Worm (Caenorhabditis elegans) whole organism, L1 larva: ENCODE results near the gene madf-5.

ENCODE experiments used
- C16A3.4 ChIP-seq: fragments of 150-350 bp; optimal IDR thresholded peaks from 2 replicates; lab custom pipeline; 2014; ENCODE audit warnings: missing biosample characterization, missing genetic modification characterization
- C34B4.2 ChIP-seq: sonication (generic microtip); optimal IDR thresholded peaks from 2 replicates; lab custom pipeline; 2017; ENCODE audit warnings: mild to moderate bottlenecking, missing genetic modification characterization, missing compliant biosample characterization
- aly-2 ChIP-seq: fragments of 150-350 bp; optimal IDR thresholded peaks from 2 replicates; lab custom pipeline; 2014; ENCODE audit warnings: missing biosample characterization, missing genetic modification characterization
- ama-1 ChIP-seq: fragments of 150-350 bp; optimal IDR thresholded peaks from 2 replicates; lab custom pipeline; 2014
- blmp-1 ChIP-seq: fragments of 150-350 bp; optimal IDR thresholded peaks from 2 replicates; lab custom pipeline; 2014; ENCODE audit warnings: missing biosample characterization, missing genetic modification characterization
- ceh-82 ChIP-seq, 3 experiments: fragments of 150-350 bp in 1 of 3; sonication (generic microtip) in 2 of 3; optimal IDR thresholded peaks; 2 replicates each; lab custom pipeline; 2014 to 2017; ENCODE audit warnings: missing biosample characterization in 3 of 3, missing genetic modification characterization in 3 of 3
- efl-1 ChIP-seq, 4 experiments: fragments of 150-350 bp; optimal IDR thresholded peaks in 3 of 4; peaks in 1 of 4; 1 replicate in 1 of 4; 2 replicates in 3 of 4; lab custom pipeline; 2014; ENCODE audit warnings: missing biosample characterization in 2 of 4, missing genetic modification characterization in 2 of 4, missing genetic modification reagents in 2 of 4
- elt-3 ChIP-seq, 6 experiments: fragments of 150-350 bp in 1 of 6; sonication (generic microtip); optimal IDR thresholded peaks; 2 replicates each; lab custom pipeline; 2017 to 2018; ENCODE audit warnings: missing biosample characterization in 6 of 6, missing genetic modification characterization in 6 of 6, inconsistent platforms in 1 of 6
- fos-1 ChIP-seq: fragments of 150-350 bp; optimal IDR thresholded peaks from 2 replicates; lab custom pipeline; 2014; ENCODE audit warnings: missing biosample characterization, missing genetic modification characterization
- hlh-17 ChIP-seq: fragments of 200-800 bp; sonication (Bioruptor generic); optimal IDR thresholded peaks from 2 replicates; lab custom pipeline; 2018; ENCODE audit warnings: missing genetic modification characterization, mild to moderate bottlenecking, missing compliant biosample characterization, moderate library complexity, borderline replicate concordance
- lin-13 ChIP-seq: fragments of 150-350 bp; optimal IDR thresholded peaks from 2 replicates; lab custom pipeline; 2014; ENCODE audit warnings: missing biosample characterization, missing genetic modification reagents, missing genetic modification characterization
- mab-9 ChIP-seq: fragments of 200-800 bp; sonication (Bioruptor generic); IDR thresholded peaks from 2 replicates; pipeline ENCODE4 v1.3.6; 2022; ENCODE audit warnings: missing genetic modification reagents, missing genetic modification characterization, missing compliant biosample characterization
- mdl-1 ChIP-seq, 2 experiments: fragments of 150-350 bp; optimal IDR thresholded peaks; 2 replicates each; lab custom pipeline; 2014 to 2017; ENCODE audit warnings: missing biosample characterization in 2 of 2, missing genetic modification characterization in 2 of 2, inconsistent platforms in 1 of 2
- mef-2 ChIP-seq: fragments of 150-350 bp; optimal IDR thresholded peaks from 2 replicates; lab custom pipeline; 2014; ENCODE audit warnings: missing biosample characterization, missing genetic modification characterization
- nhr-11 ChIP-seq: fragments of 150-350 bp; optimal IDR thresholded peaks from 2 replicates; lab custom pipeline; 2014; ENCODE audit warnings: missing biosample characterization, missing genetic modification characterization
- nhr-12 ChIP-seq: sonication (generic microtip); optimal IDR thresholded peaks from 2 replicates; lab custom pipeline; 2017; ENCODE audit warnings: missing biosample characterization, missing genetic modification characterization
- nhr-20 ChIP-seq: sonication (generic microtip); optimal IDR thresholded peaks from 2 replicates; lab custom pipeline; 2016; ENCODE audit warnings: mild to moderate bottlenecking, missing genetic modification characterization, missing compliant biosample characterization
- nhr-28 ChIP-seq: fragments of 150-350 bp; optimal IDR thresholded peaks from 2 replicates; lab custom pipeline; 2014; ENCODE audit warnings: missing biosample characterization, missing genetic modification characterization
- nhr-77 ChIP-seq: fragments of 150-350 bp; optimal IDR thresholded peaks from 2 replicates; lab custom pipeline; 2014; ENCODE audit warnings: missing biosample characterization, missing genetic modification characterization
- nhr-84 ChIP-seq: sonication (generic microtip); optimal IDR thresholded peaks from 2 replicates; lab custom pipeline; 2017; ENCODE audit warnings: missing biosample characterization, missing genetic modification characterization
- nhr-85 ChIP-seq: sonication (generic microtip); peaks from one replicate; lab custom pipeline; 2016; ENCODE audit warnings: missing genetic modification characterization, inconsistent platforms, missing compliant biosample characterization
- pag-3 ChIP-seq: sonication (generic microtip); optimal IDR thresholded peaks from 2 replicates; lab custom pipeline; 2017; ENCODE audit warnings: missing genetic modification characterization, mild to moderate bottlenecking, missing compliant biosample characterization, antibody characterized with exemption, borderline replicate concordance; ENCODE audit not compliant: insufficient read depth
- rnt-1 ChIP-seq: sonication (generic microtip); optimal IDR thresholded peaks from 2 replicates; lab custom pipeline; 2016; ENCODE audit warnings: mild to moderate bottlenecking, missing genetic modification characterization, moderate library complexity, missing compliant biosample characterization
- skn-1 ChIP-seq: fragments of 150-350 bp; optimal IDR thresholded peaks from 2 replicates; lab custom pipeline; 2014; ENCODE audit warnings: missing biosample characterization, missing genetic modification characterization
- snu-23 ChIP-seq: sonication (generic microtip); optimal IDR thresholded peaks from 2 replicates; lab custom pipeline; 2016; ENCODE audit warnings: missing genetic modification characterization, missing compliant biosample characterization
- sptf-1 ChIP-seq: fragments of 150-350 bp; optimal IDR thresholded peaks from 2 replicates; lab custom pipeline; 2014; ENCODE audit warnings: missing biosample characterization, missing genetic modification characterization
- unc-30 ChIP-seq: sonication (generic microtip); optimal IDR thresholded peaks from 2 replicates; lab custom pipeline; 2017; ENCODE audit warnings: missing biosample characterization, missing genetic modification characterization
- unc-62 ChIP-seq: fragments of 150-350 bp; optimal IDR thresholded peaks from 2 replicates; lab custom pipeline; 2014; ENCODE audit warnings: missing biosample characterization, missing genetic modification reagents, missing genetic modification characterization
- unc-86 ChIP-seq: sonication (generic microtip); optimal IDR thresholded peaks from 2 replicates; lab custom pipeline; 2016; ENCODE audit warnings: missing genetic modification characterization, missing compliant biosample characterization
- xbp-1 ChIP-seq: sonication (generic microtip); optimal IDR thresholded peaks from 2 replicates; lab custom pipeline; 2016; ENCODE audit warnings: missing genetic modification characterization, missing compliant biosample characterization
- zag-1 ChIP-seq: fragments of 150-350 bp; optimal IDR thresholded peaks from 2 replicates; lab custom pipeline; 2014; ENCODE audit warnings: missing biosample characterization, missing genetic modification characterization
- ztf-11 ChIP-seq, 2 experiments: sonication (generic microtip); optimal IDR thresholded peaks; 2 replicates each; lab custom pipeline; 2016 to 2017; ENCODE audit warnings: missing genetic modification characterization in 2 of 2, missing biosample characterization in 1 of 2, missing compliant biosample characterization in 1 of 2
- ztf-4 ChIP-seq: fragments of 150-350 bp; optimal IDR thresholded peaks from 2 replicates; lab custom pipeline; 2014; ENCODE audit warnings: missing biosample characterization, missing genetic modification characterization

Gene madf-5

ce11 chrII:14616927-14617326 is 43.5 kb downstream of the madf-5 start (continued):
- TF ChIP-seq zag-1 (tag; lab: Kevin White, UChicago) (no peak), unc-30 (tag; lab: Kevin White, UChicago) (no peak)
- TF ChIP-seq, all 84 proteins: peak for 10

- TF ChIP-seq nhr-28 (tag; lab: Kevin White, UChicago) (no peak), mef-2 (tag; lab: Kevin White, UChicago) (no peak), nhr-77 (tag; lab: Kevin White, UChicago) (no peak)
- TF ChIP-seq, all 84 proteins: peak for 0
These were observed 44.7 kb downstream of the madf-5 start for ce11 chrII:14618158-14618557.

ce11 chrII:14618764-14619163 is 45.3 kb downstream of the madf-5 start:
- TF ChIP-seq unc-86 (tag; lab: Kevin White, UChicago): no peak
- no peak for TF ChIP-seq nhr-84
- no peak for TF ChIP-seq ztf-4 (tag; lab: Kevin White, UChicago)
- TF ChIP-seq nhr-20 (tag; lab: Kevin White, UChicago): no peak
- no peak for TF ChIP-seq sptf-1 (tag; lab: Kevin White, UChicago)
- TF ChIP-seq ceh-82 (tag; optimal IDR thresholded peaks at IDR 0.05; lab: Kevin White, UChicago): no peak
- TF ChIP-seq nhr-28 (tag; lab: Kevin White, UChicago): no peak
- TF ChIP-seq mdl-1 (tag; optimal IDR thresholded peaks at IDR 0.05; lab: Kevin White, UChicago): no peak
- TF ChIP-seq efl-1 (optimal IDR thresholded peaks at IDR 0.05; lab: Kevin White, UChicago): no peak
- TF ChIP-seq efl-1 (GFP tag; optimal IDR thresholded peaks at IDR 0.05 in 1 of 2; lab: Kevin White, UChicago): no peak
- no peak for TF ChIP-seq nhr-11 (tag; lab: Kevin White, UChicago)
- TF ChIP-seq hlh-17 (GFP tag; lab: Kevin White, UChicago): no peak
- TF ChIP-seq mab-9 (GFP tag; lab: Robert Waterston, UW): 0 out of 2 replicates have a peak, but pooled peaks have one; percentile 32
- peak; percentile 11 for TF ChIP-seq blmp-1 (tag; lab: Kevin White, UChicago)
- TF ChIP-seq snu-23: no peak
- no peak for TF ChIP-seq nhr-77 (tag; lab: Kevin White, UChicago)
- no peak for TF ChIP-seq rnt-1 (tag; lab: Kevin White, UChicago)
- no peak for TF ChIP-seq mef-2 (tag; lab: Kevin White, UChicago)
- TF ChIP-seq pag-3 (tag; lab: Kevin White, UChicago): no peak
- peak; percentile 29 for TF ChIP-seq nhr-85 (tag; lab: Kevin White, UChicago)
- TF ChIP-seq ztf-11 (tag; optimal IDR thresholded peaks at IDR 0.05; lab: Kevin White, UChicago): no peak
- TF ChIP-seq skn-1 (tag; lab: Kevin White, UChicago): no peak
- TF ChIP-seq C16A3.4 (tag; lab: Kevin White, UChicago): no peak
- peak in 2 of 6 experiments; percentile 6 to 12 for TF ChIP-seq elt-3 (tag; optimal IDR thresholded peaks at IDR 0.05; lab: Kevin White, UChicago)
- no peak for TF ChIP-seq C34B4.2 (tag; lab: Kevin White, UChicago)
- TF ChIP-seq, all 84 proteins: peak for 4

- TF ChIP-seq nhr-85 (tag; lab: Kevin White, UChicago) (peak; percentile 50), fos-1 (tag; lab: Kevin White, UChicago) (no peak), elt-3 (tag; optimal IDR thresholded peaks at IDR 0.05; lab: Kevin White, UChicago) (peak in 1 of 6 experiments; percentile 13)
These were observed 46.4 kb downstream of the madf-5 start for ce11 chrII:14619806-14620205.

ce11 chrII:14620730-14621129 is 47.3 kb downstream of the madf-5 start:
- no peak for TF ChIP-seq blmp-1 (tag; lab: Kevin White, UChicago)
- no peak for TF ChIP-seq xbp-1 (tag; lab: Kevin White, UChicago)
- TF ChIP-seq rnt-1 (tag; lab: Kevin White, UChicago): no peak
- no peak for TF ChIP-seq unc-62 (GFP tag; lab: Kevin White, UChicago)
- no peak for TF ChIP-seq aly-2 (tag; lab: Kevin White, UChicago)
- TF ChIP-seq nhr-12 (tag; lab: Kevin White, UChicago): no peak
- TF ChIP-seq ama-1: no peak
- TF ChIP-seq ztf-11 (tag; optimal IDR thresholded peaks at IDR 0.05; lab: Kevin White, UChicago): no peak
- no peak for TF ChIP-seq lin-13 (GFP tag; lab: Kevin White, UChicago)
- no peak for TF ChIP-seq nhr-28 (tag; lab: Kevin White, UChicago)
- TF ChIP-seq, all 84 proteins: peak for 0
